Fruit fly (Drosophila melanogaster) whole organism, wandering third instar larva: ENCODE measurements around the gene CG6282.

Experiments used
- CG32264 ChIP-seq: fragments of 200-800 bp; sonication (Bioruptor generic); optimal IDR thresholded peaks from 2 replicates; lab custom pipeline; 2016; ENCODE audit warnings: missing biosample characterization, missing genetic modification characterization
- CG9705 ChIP-seq: fragments of 200-800 bp; sonication (Bioruptor generic); optimal IDR thresholded peaks from 2 replicates; lab custom pipeline; 2018; ENCODE audit warnings: missing biosample characterization, mild to moderate bottlenecking, missing genetic modification characterization
- Dfd ChIP-seq: fragments of >200 bp; optimal IDR thresholded peaks from 2 replicates; lab custom pipeline; 2017; ENCODE audit warnings: missing biosample characterization, missing genetic modification characterization
- Dif ChIP-seq: fragments of 200-275, 200-300 bp; sonication (Bioruptor generic); optimal IDR thresholded peaks from 2 replicates; lab custom pipeline; 2018; ENCODE audit warnings: missing biosample characterization, missing genetic modification characterization; ENCODE audit not compliant: partially characterized antibody
- GATAd ChIP-seq: sonication (Bioruptor generic); optimal IDR thresholded peaks from 2 replicates; lab custom pipeline; 2016; ENCODE audit warnings: missing biosample characterization, missing genetic modification characterization
- HLH106 ChIP-seq: fragments of 200-800 bp; optimal IDR thresholded peaks from 3 replicates; lab custom pipeline; 2019; ENCODE audit warnings: missing biosample characterization, mild to moderate bottlenecking, missing genetic modification characterization, moderate library complexity
- Hnf4 ChIP-seq: fragments of 200-800 bp; sonication (Bioruptor generic); optimal IDR thresholded peaks from 2 replicates; lab custom pipeline; 2016; ENCODE audit warnings: missing biosample characterization, mild to moderate bottlenecking, missing genetic modification characterization
- Hr78 ChIP-seq: fragments of >200 bp; optimal IDR thresholded peaks from 2 replicates; lab custom pipeline; 2017; ENCODE audit warnings: missing biosample characterization, missing genetic modification characterization
- Hr83 ChIP-seq: fragments of 200-300 bp; sonication (Bioruptor generic); optimal IDR thresholded peaks from 2 replicates; lab custom pipeline; 2016; ENCODE audit warnings: missing biosample characterization, mild to moderate bottlenecking, missing genetic modification characterization, moderate library complexity; ENCODE audit not compliant: poor library complexity, severe bottlenecking
- Mio ChIP-seq: sonication (Bioruptor generic); optimal IDR thresholded peaks from 2 replicates; lab custom pipeline; 2016; ENCODE audit warnings: missing biosample characterization, missing genetic modification characterization
- Myc ChIP-seq: fragments of >200 bp; optimal IDR thresholded peaks from 2 replicates; lab custom pipeline; 2017
- N ChIP-seq: fragments of >200 bp; optimal IDR thresholded peaks from 2 replicates; lab custom pipeline; 2018; ENCODE audit warnings: missing biosample characterization, missing external identifiers, missing genetic modification characterization
- OdsH ChIP-seq: fragments of 200-800 bp; sonication (Bioruptor generic); optimal IDR thresholded peaks from 2 replicates; lab custom pipeline; 2016; ENCODE audit warnings: missing biosample characterization, mild to moderate bottlenecking, missing genetic modification characterization
- Rel ChIP-seq, 2 experiments: fragments of 200-800 bp; sonication (Bioruptor generic) in 1 of 2; optimal IDR thresholded peaks; 2 replicates in 1 of 2; 3 replicates in 1 of 2; lab custom pipeline; 2016 to 2019; ENCODE audit warnings: mild to moderate bottlenecking in 2 of 2, missing biosample characterization in 2 of 2, missing genetic modification characterization in 2 of 2, moderate library complexity in 1 of 2
- Sp1 ChIP-seq: fragments of 200-800 bp; sonication (Bioruptor generic); optimal IDR thresholded peaks from 3 replicates; lab custom pipeline; 2019; ENCODE audit warnings: missing biosample characterization, mild to moderate bottlenecking, missing genetic modification characterization, moderate library complexity
- br ChIP-seq: fragments of 200-800 bp; sonication (Bioruptor generic); optimal IDR thresholded peaks from 2 replicates; lab custom pipeline; 2016; ENCODE audit warnings: missing biosample characterization, missing genetic modification characterization
- brk ChIP-seq: fragments of 200-800 bp; sonication (Bioruptor generic); optimal IDR thresholded peaks from 2 replicates; lab custom pipeline; 2016; ENCODE audit warnings: missing biosample characterization, mild to moderate bottlenecking, missing genetic modification characterization
- dl ChIP-seq, 2 experiments: fragments of 175-275, 200-275 bp in 1 of 2; fragments of 200-275 bp in 1 of 2; sonication (Bioruptor generic); optimal IDR thresholded peaks; lab custom pipeline; 2018; ENCODE audit warnings: mild to moderate bottlenecking in 2 of 2, missing biosample characterization in 2 of 2, missing genetic modification characterization in 2 of 2, moderate library complexity in 2 of 2; ENCODE audit not compliant: partially characterized antibody in 2 of 2, insufficient read depth in 1 of 2
- dmrt93B ChIP-seq: fragments of 200-800 bp; sonication (Bioruptor generic); optimal IDR thresholded peaks from 2 replicates; lab custom pipeline; 2018; ENCODE audit warnings: missing biosample characterization, mild to moderate bottlenecking, missing genetic modification characterization
- dsf ChIP-seq: sonication (Bioruptor generic); optimal IDR thresholded peaks from 2 replicates; lab custom pipeline; 2016; ENCODE audit warnings: missing biosample characterization, missing genetic modification characterization, borderline replicate concordance
- ey ChIP-seq: fragments of 200-800 bp; sonication (Bioruptor generic); optimal IDR thresholded peaks from 2 replicates; lab custom pipeline; 2016; ENCODE audit warnings: missing biosample characterization, missing genetic modification characterization
- foxo ChIP-seq, 2 experiments: fragments of 200-800 bp; sonication (Bioruptor generic); optimal IDR thresholded peaks; 2 replicates in 1 of 2; 3 replicates in 1 of 2; lab custom pipeline; 2016 to 2017; ENCODE audit warnings: missing biosample characterization in 2 of 2, missing genetic modification characterization in 2 of 2
- fru ChIP-seq: fragments of 200-800 bp; sonication (Bioruptor generic); optimal IDR thresholded peaks from 3 replicates; lab custom pipeline; 2016; ENCODE audit warnings: missing biosample characterization, mild to moderate bottlenecking, missing genetic modification characterization
- h ChIP-seq: fragments of 200-800 bp; sonication (Bioruptor generic); optimal IDR thresholded peaks from 3 replicates; lab custom pipeline; 2016; ENCODE audit warnings: missing biosample characterization, mild to moderate bottlenecking, missing genetic modification characterization
- jim ChIP-seq: fragments of 175-275, 200-325 bp; sonication (Bioruptor generic); optimal IDR thresholded peaks from 2 replicates; lab custom pipeline; 2016; ENCODE audit warnings: missing biosample characterization, mild to moderate bottlenecking, missing genetic modification characterization
- pan ChIP-seq: fragments of >200 bp; optimal IDR thresholded peaks from 2 replicates; lab custom pipeline; 2017
- psq ChIP-seq: fragments of 200-800 bp; sonication (Bioruptor generic); optimal IDR thresholded peaks from 3 replicates; lab custom pipeline; 2017; ENCODE audit warnings: missing biosample characterization, mild to moderate bottlenecking, missing genetic modification characterization, moderate library complexity
- rgr ChIP-seq: fragments of 200-800 bp; sonication (Bioruptor generic); optimal IDR thresholded peaks from 3 replicates; lab custom pipeline; 2016; ENCODE audit warnings: missing biosample characterization, mild to moderate bottlenecking, missing genetic modification characterization
- sage ChIP-seq: fragments of 200-800 bp; sonication (Bioruptor generic); optimal IDR thresholded peaks from 2 replicates; lab custom pipeline; 2016; ENCODE audit warnings: missing biosample characterization, mild to moderate bottlenecking, missing genetic modification characterization
- tai ChIP-seq: sonication (Bioruptor generic); optimal IDR thresholded peaks from 2 replicates; lab custom pipeline; 2016; ENCODE audit warnings: missing biosample characterization, missing genetic modification characterization
- woc ChIP-seq: sonication (Bioruptor generic); optimal IDR thresholded peaks from 2 replicates; lab custom pipeline; 2016; ENCODE audit warnings: missing biosample characterization, mild to moderate bottlenecking, missing genetic modification characterization

CG6282 gene

dm6 chr3L:8652572-8652977 lies 48.1 kb downstream of the CG6282 start (continued):
- TF ChIP-seq sage (peak; percentile 25), dl (GFP tag; optimal IDR thresholded peaks at IDR 0.05; lab: Kevin White, UChicago; ENCODE audit: insufficient read depth in 1 of 2, partially characterized antibody in 2 of 2) (no peak), Dfd (GFP tag; lab: Kevin White, UChicago) (no peak), Rel (GFP tag; optimal IDR thresholded peaks at IDR 0.05; lab: Kevin White, UChicago) (peak; percentile 72), Rel (tag; optimal IDR thresholded peaks at IDR 0.05; lab: Kevin White, UChicago) (no peak)

- TF ChIP-seq h (GFP tag; lab: Kevin White, UChicago) = no peak
- no peak for TF ChIP-seq foxo (GFP tag; optimal IDR thresholded peaks at IDR 0.05; lab: Kevin White, UChicago)
- TF ChIP-seq Mio (GFP tag; lab: Kevin White, UChicago) = no peak
- no peak for TF ChIP-seq brk (GFP tag; lab: Kevin White, UChicago)
- no peak for TF ChIP-seq sage
These were observed 49.1 kb downstream of the CG6282 start for dm6 chr3L:8653572-8653971.

DNA sequence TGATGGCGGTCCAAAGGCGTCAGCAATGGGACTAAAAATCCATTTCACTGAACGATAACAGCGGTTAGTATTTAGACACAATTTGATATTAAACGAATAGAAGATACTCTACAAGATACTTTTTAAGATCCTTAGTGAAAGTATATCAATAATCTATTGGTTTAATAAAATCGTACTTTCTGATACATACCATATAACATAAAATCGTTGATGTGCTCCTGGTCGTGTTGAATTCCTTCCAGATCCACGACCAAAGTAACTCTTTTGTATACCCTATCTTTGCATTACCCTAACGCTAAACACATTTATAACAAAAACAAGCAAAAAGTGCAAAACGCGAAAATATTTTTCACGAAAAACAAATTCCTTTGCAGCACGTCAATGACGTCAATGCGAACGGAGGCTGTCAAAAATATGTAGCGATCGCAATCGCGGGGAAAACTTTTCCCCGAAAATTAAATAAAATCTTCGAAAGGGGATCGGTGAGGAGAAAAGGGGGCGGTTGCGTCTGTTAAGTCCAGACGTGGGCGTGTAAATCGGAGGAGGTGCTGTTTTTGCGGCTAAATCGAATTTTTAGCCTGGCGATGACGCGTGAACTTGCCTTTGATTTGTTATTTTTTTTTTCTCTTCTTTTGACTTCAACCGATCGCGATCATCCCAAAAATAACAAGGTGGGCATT lies 50.9 kb downstream of the CG6282 start:
- TF ChIP-seq pan (lab: Kevin White, UChicago) = no peak
- no peak for TF ChIP-seq Mio (GFP tag; lab: Kevin White, UChicago)
- TF ChIP-seq, all 38 proteins: peak for 0

DNA sequence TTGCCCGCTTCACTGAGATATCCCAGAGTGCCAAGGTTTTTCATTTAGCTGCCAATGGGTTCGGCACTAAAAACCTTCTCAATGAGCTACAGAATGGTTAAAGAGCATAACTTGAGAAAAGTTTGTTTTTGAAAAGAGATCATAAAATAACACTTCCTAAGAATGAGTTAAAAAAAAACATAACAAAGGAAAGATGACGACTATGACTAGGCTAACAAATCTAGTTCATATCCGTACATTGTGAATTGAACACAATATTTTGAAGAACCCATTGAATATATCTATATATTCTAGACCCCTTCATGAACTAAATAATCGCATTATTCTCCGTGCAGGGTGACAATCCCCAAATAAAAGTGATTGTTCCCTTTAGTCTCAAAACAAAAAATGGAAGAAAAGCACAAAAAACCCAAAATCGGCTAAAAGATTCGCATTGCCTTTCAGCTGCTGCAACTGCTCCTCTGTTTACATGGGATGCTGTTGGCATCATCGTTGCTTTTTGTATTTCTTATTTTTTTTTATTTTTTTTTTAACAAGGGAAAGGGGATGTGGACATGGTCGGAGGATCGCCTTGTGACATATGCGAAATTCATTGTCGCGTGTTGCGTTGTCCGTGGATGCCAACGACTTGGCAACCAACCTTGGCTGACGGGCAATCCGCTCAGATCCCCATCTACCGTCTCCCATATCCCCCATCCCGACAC lies 52.4 kb downstream of the CG6282 start:
- peak; percentile 53 for TF ChIP-seq jim (GFP tag; lab: Kevin White, UChicago)
- peak; percentile 25 for TF ChIP-seq brk (GFP tag; lab: Kevin White, UChicago)
- TF ChIP-seq psq (GFP tag; lab: Kevin White, UChicago) = peak; percentile 85
- peak; percentile 91 for TF ChIP-seq OdsH
- TF ChIP-seq rgr (GFP tag; lab: Kevin White, UChicago) = peak; percentile 91
- TF ChIP-seq dmrt93B (GFP tag; lab: Kevin White, UChicago) = peak; percentile 94
- peak; percentile 2 for TF ChIP-seq Myc (lab: Kevin White, UChicago)
- TF ChIP-seq Sp1 (GFP tag; lab: Kevin White, UChicago) = peak; percentile 93
- no peak for TF ChIP-seq Hr83
- peak; percentile 41 for TF ChIP-seq dsf (GFP tag; lab: Kevin White, UChicago)
- peak; percentile 75 for TF ChIP-seq sage
- TF ChIP-seq tai (GFP tag; lab: Kevin White, UChicago) = no peak
- TF ChIP-seq Dif = no peak
- no peak for TF ChIP-seq Mio (GFP tag; lab: Kevin White, UChicago)
- peak; percentile 23 to 88 for TF ChIP-seq foxo (GFP tag; optimal IDR thresholded peaks at IDR 0.05; lab: Kevin White, UChicago)
- TF ChIP-seq br (GFP tag; lab: Kevin White, UChicago) = peak; percentile 88
- peak; percentile 92 for TF ChIP-seq fru (GFP tag; lab: Kevin White, UChicago)
- peak; percentile 92 for TF ChIP-seq h (GFP tag; lab: Kevin White, UChicago)
- peak; percentile 90 for TF ChIP-seq ey (GFP tag; lab: Kevin White, UChicago)
- no peak for TF ChIP-seq Hr78 (GFP tag; lab: Kevin White, UChicago)
- peak; percentile 90 for TF ChIP-seq HLH106
- TF ChIP-seq N (GFP tag; lab: Kevin White, UChicago) = no peak
- TF ChIP-seq woc = peak; percentile 73
- TF ChIP-seq CG9705 (GFP tag; lab: Kevin White, UChicago) = peak; percentile 73
- TF ChIP-seq Hnf4 (GFP tag; lab: Kevin White, UChicago) = peak; percentile 62
- peak; percentile 54 for TF ChIP-seq Rel (GFP tag; optimal IDR thresholded peaks at IDR 0.05; lab: Kevin White, UChicago)
- TF ChIP-seq Rel (tag; optimal IDR thresholded peaks at IDR 0.05; lab: Kevin White, UChicago) = no peak
- peak; percentile 65 for TF ChIP-seq CG32264 (GFP tag; lab: Kevin White, UChicago)
- no peak for TF ChIP-seq GATAd (GFP tag; lab: Kevin White, UChicago)
